Worm (Caenorhabditis elegans): Measurements from ENCODE around the gene str-35.
A peak's percentile ranks its signal among the peaks of the same experiment; 100 is the strongest.

The str-35 gene

DNA sequence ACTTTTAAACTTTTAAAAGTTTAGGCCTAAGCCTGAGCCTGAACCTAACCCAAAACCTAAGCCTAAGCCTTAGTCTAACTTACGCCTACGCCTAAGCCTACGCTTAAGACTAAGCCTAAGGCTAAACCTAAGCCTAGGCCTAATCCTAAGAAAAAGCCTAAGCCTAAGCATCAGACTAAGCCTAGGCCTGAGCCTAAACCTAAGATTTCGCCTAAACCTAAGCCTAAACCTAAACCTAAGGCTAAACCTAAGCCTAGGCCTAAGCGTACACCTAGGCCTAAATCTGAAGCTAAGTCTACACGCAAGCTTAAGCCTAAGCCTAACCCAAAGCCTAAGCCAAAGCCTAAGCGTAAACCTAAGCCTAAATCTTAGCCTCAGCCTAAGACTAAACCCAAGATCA, 35.7 kb downstream of the str-35 start:
- TF ChIP-seq nhr-12 (tag; optimal IDR thresholded peaks at IDR 0.05), result no peak
- no peak for TF ChIP-seq efl-1 (optimal IDR thresholded peaks at IDR 0.05)
- TF ChIP-seq efl-1 (GFP tag; optimal IDR thresholded peaks at IDR 0.05 in 1 of 2), result peak in 1 of 2 experiments; percentile 71

ce11 chrV:4512733-4513132, 38.1 kb downstream of the str-35 start, which contains the start of gene T28F12.1:
TSS of gene T28F12.1 (plus strand) at chrV:4513033.
- TF ChIP-seq mab-9 (GFP tag; IDR thresholded peaks at IDR 0.05) (no peak), C04F5.9 (tag; optimal IDR thresholded peaks at IDR 0.05) (no peak), snpc-4 (tag; optimal IDR thresholded peaks at IDR 0.05) (no peak), lin-15B (tag; optimal IDR thresholded peaks at IDR 0.05) (no peak)

ce11 chrV:4518657-4519056, 44.0 kb downstream of the str-35 start:
- TF ChIP-seq lin-39 (tag; optimal IDR thresholded peaks at IDR 0.05) (no peak), fkh-4 (tag; optimal IDR thresholded peaks at IDR 0.05; ENCODE audit: borderline replicate concordance) (no peak), blmp-1 (tag; optimal IDR thresholded peaks at IDR 0.05) (peak; percentile 75), elt-3 (tag; optimal IDR thresholded peaks at IDR 0.05) (peak in 4 of 6 experiments; percentile 13 to 53 (median 29)), tlp-1 (tag; optimal IDR thresholded peaks at IDR 0.05) (no peak), nhr-11 (tag; optimal IDR thresholded peaks at IDR 0.05) (no peak), jun-1 (tag; optimal IDR thresholded peaks at IDR 0.05) (no peak), efl-1 (optimal IDR thresholded peaks at IDR 0.05) (no peak), efl-1 (GFP tag; optimal IDR thresholded peaks at IDR 0.05 in 1 of 2) (no peak), unc-62 (GFP tag; optimal IDR thresholded peaks at IDR 0.05) (no peak), ceh-88 (GFP tag; IDR thresholded peaks at IDR 0.05) (no peak), lin-15B (tag; optimal IDR thresholded peaks at IDR 0.05) (no peak), ceh-8 (GFP tag; optimal IDR thresholded peaks at IDR 0.05) (no peak), nhr-84 (tag; optimal IDR thresholded peaks at IDR 0.05) (no peak), Y116A8C.19 (tag; optimal IDR thresholded peaks at IDR 0.05; ENCODE audit: borderline replicate concordance) (no peak), hpl-2 (GFP tag; optimal IDR thresholded peaks at IDR 0.05) (no peak), C04F5.9 (tag; optimal IDR thresholded peaks at IDR 0.05) (no peak), grh-1 (GFP tag; IDR thresholded peaks at IDR 0.05) (no peak), pax-3 (tag; optimal IDR thresholded peaks at IDR 0.05) (no peak), fkh-10 (GFP tag; optimal IDR thresholded peaks at IDR 0.05) (no peak), nhr-12 (tag; optimal IDR thresholded peaks at IDR 0.05) (no peak), snu-23 (GFP tag; optimal IDR thresholded peaks at IDR 0.05) (no peak), nhr-90 (tag; optimal IDR thresholded peaks at IDR 0.05; ENCODE audit: poor library complexity) (no peak), nhr-19 (GFP tag; conservative IDR thresholded peaks at IDR 0.05) (no peak), unc-30 (tag; optimal IDR thresholded peaks at IDR 0.05) (no peak), nhr-28 (tag; optimal IDR thresholded peaks at IDR 0.05) (no peak), unc-86 (tag; optimal IDR thresholded peaks at IDR 0.05) (no peak), nhr-85 (tag) (peak; percentile 53), nhr-76 (tag; optimal IDR thresholded peaks at IDR 0.05) (no peak), lsy-2 (tag; optimal IDR thresholded peaks at IDR 0.05) (no peak), lin-14 (GFP tag; optimal IDR thresholded peaks at IDR 0.05) (peak; percentile 11)

DNA sequence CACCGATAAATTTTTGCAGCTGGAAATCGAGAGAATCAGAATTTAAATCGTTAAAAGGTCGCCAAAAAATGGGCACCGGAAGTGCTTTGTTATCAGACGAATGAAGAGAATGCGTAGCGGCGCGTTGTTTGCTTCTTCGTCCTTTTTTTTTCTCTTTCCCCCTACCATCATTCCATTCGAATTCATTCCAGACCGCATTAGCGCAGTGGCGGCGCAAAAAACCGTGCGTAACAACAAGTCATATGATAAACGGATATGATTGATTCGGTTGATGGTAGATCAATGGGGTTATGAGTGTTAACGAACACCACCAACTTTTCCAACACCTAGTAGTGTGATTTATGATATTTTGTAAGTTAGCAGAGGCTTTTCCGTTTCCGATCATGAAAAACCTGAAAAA, 48.7 kb downstream of the str-35 start:
- TF ChIP-seq fkh-8 (tag; optimal IDR thresholded peaks at IDR 0.05) (no peak), elt-3 (tag; optimal IDR thresholded peaks at IDR 0.05) (peak in 1 of 6 experiments; percentile 56), unc-130 (tag; optimal IDR thresholded peaks at IDR 0.05) (peak; percentile 10), blmp-1 (tag; optimal IDR thresholded peaks at IDR 0.05) (peak; percentile 51), irx-1 (tag; optimal IDR thresholded peaks at IDR 0.05) (no peak), mdl-1 (tag; optimal IDR thresholded peaks at IDR 0.05) (peak in 1 of 2 experiments; percentile 9)

ce11 chrV:4523844-4524243, 49.2 kb downstream of the str-35 start:
- TF ChIP-seq fkh-8 (tag; optimal IDR thresholded peaks at IDR 0.05) (no peak), lin-14 (GFP tag; optimal IDR thresholded peaks at IDR 0.05) (peak; percentile 84), pag-3 (tag; optimal IDR thresholded peaks at IDR 0.05; ENCODE audit: borderline replicate concordance, insufficient read depth) (peak; percentile 3), ama-1 (optimal IDR thresholded peaks at IDR 0.05) (no peak), fkh-4 (tag; optimal IDR thresholded peaks at IDR 0.05; ENCODE audit: borderline replicate concordance) (no peak), nhr-71 (tag; optimal IDR thresholded peaks at IDR 0.05) (peak; percentile 58), rnt-1 (tag; optimal IDR thresholded peaks at IDR 0.05) (peak; percentile 61), nhr-85 (tag) (no peak)
